Fruit fly (Drosophila melanogaster) whole organism, adult: Measurements from ENCODE around the gene Hsp26.

Source experiments
- Crg-1 ChIP-seq: fragments of 200-800 bp; sonication (Bioruptor generic); optimal IDR thresholded peaks from 2 replicates; lab custom pipeline; 2016; ENCODE audit warnings: missing biosample characterization, missing genetic modification characterization
- ovo ChIP-seq: fragments of 200-800 bp; sonication (Bioruptor generic); optimal IDR thresholded peaks from 2 replicates; lab custom pipeline; 2016; ENCODE audit warnings: missing biosample characterization, missing genetic modification characterization
- toe ChIP-seq: fragments of 200-800 bp; sonication (Bioruptor generic); optimal IDR thresholded peaks from 2 replicates; lab custom pipeline; 2016; ENCODE audit warnings: missing biosample characterization, missing genetic modification characterization

dm6 chr3L:9384445-9385079, 7.3 kb upstream of the Hsp26 start:
- TF ChIP-seq Crg-1, result no peak
- no peak for TF ChIP-seq toe
- no peak for TF ChIP-seq ovo (GFP tag; lab: Kevin White, UChicago)
